Worm (Caenorhabditis elegans): ENCODE measurements around the gene F19H6.4.

The F19H6.4 gene

ce11 chrX:12393786-12394308 is 28.4 kb downstream of the F19H6.4 start, which contains the start of gene F17E5.2 (continued):
- no peak for TF ChIP-seq hlh-17 (GFP tag; optimal IDR thresholded peaks at IDR 0.05; ENCODE audit: borderline replicate concordance)
- peak; percentile 85 for TF ChIP-seq sup-37 (GFP tag; optimal IDR thresholded peaks at IDR 0.05)
- TF ChIP-seq dpl-1 (GFP tag; optimal IDR thresholded peaks at IDR 0.05), result peak; percentile 68 to 81 (median 78)
- no peak for TF ChIP-seq ceh-90 (tag; optimal IDR thresholded peaks at IDR 0.05)
- TF ChIP-seq irx-1 (tag; optimal IDR thresholded peaks at IDR 0.05), result peak; percentile 90
- TF ChIP-seq nhr-12 (tag; optimal IDR thresholded peaks at IDR 0.05), result no peak
- peak; percentile 91 for TF ChIP-seq egl-13 (tag; optimal IDR thresholded peaks at IDR 0.05)
- TF ChIP-seq lin-35 (GFP tag; optimal IDR thresholded peaks at IDR 0.05), result peak; percentile 84 to 92
- TF ChIP-seq nhr-84 (tag; optimal IDR thresholded peaks at IDR 0.05), result no peak
- TF ChIP-seq lin-39 (tag; optimal IDR thresholded peaks at IDR 0.05), result peak; percentile 83
- TF ChIP-seq mef-2 (tag; optimal IDR thresholded peaks at IDR 0.05), result peak; percentile 90
- TF ChIP-seq mab-9 (GFP tag; IDR thresholded peaks at IDR 0.05), result peak; percentile 65; the same call in 1 of the 2 replicates
- peak; percentile 92 to 94 for TF ChIP-seq lsy-2 (tag; optimal IDR thresholded peaks at IDR 0.05)
- peak; percentile 95 for TF ChIP-seq fkh-10 (GFP tag; optimal IDR thresholded peaks at IDR 0.05)
- TF ChIP-seq xbp-1 (tag; optimal IDR thresholded peaks at IDR 0.05), result peak; percentile 93
- no peak for TF ChIP-seq ama-1 (optimal IDR thresholded peaks at IDR 0.05)
- TF ChIP-seq mdl-1 (tag; optimal IDR thresholded peaks at IDR 0.05), result peak in 1 of 2 experiments; percentile 94
- no peak for TF ChIP-seq unc-30 (tag; optimal IDR thresholded peaks at IDR 0.05)
- peak; percentile 95 for TF ChIP-seq nhr-47 (tag; optimal IDR thresholded peaks at IDR 0.05)
- TF ChIP-seq snu-23 (GFP tag; optimal IDR thresholded peaks at IDR 0.05), result peak; percentile 98
- no peak for TF ChIP-seq fkh-4 (tag; optimal IDR thresholded peaks at IDR 0.05; ENCODE audit: borderline replicate concordance)
- TF ChIP-seq efl-1 (optimal IDR thresholded peaks at IDR 0.05), result peak; percentile 82 to 83
- TF ChIP-seq efl-1 (GFP tag; optimal IDR thresholded peaks at IDR 0.05 in 1 of 2), result peak; percentile 70 to 97
- TF ChIP-seq lin-14 (GFP tag; optimal IDR thresholded peaks at IDR 0.05), result peak; percentile 98
- peak; percentile 72 for TF ChIP-seq aha-1 (tag; optimal IDR thresholded peaks at IDR 0.05)
- no peak for TF ChIP-seq sptf-1 (tag; optimal IDR thresholded peaks at IDR 0.05)
- TF ChIP-seq rnt-1 (tag; optimal IDR thresholded peaks at IDR 0.05), result peak; percentile 96
- TF ChIP-seq nhr-76 (tag; optimal IDR thresholded peaks at IDR 0.05), result no peak
- peak; percentile 95 for TF ChIP-seq swsn-7 (tag; optimal IDR thresholded peaks at IDR 0.05)
- peak; percentile 77 for TF ChIP-seq lir-3 (tag; optimal IDR thresholded peaks at IDR 0.05; ENCODE audit: poor library complexity)
- TF ChIP-seq aly-2 (tag; optimal IDR thresholded peaks at IDR 0.05), result peak; percentile 72
- TF ChIP-seq pag-3 (tag; optimal IDR thresholded peaks at IDR 0.05; ENCODE audit: borderline replicate concordance, insufficient read depth), result no peak

- TF ChIP-seq fkh-8 (tag; optimal IDR thresholded peaks at IDR 0.05), result no peak
- TF ChIP-seq tlp-1 (tag; optimal IDR thresholded peaks at IDR 0.05), result no peak
- TF ChIP-seq lin-14 (GFP tag; optimal IDR thresholded peaks at IDR 0.05), result peak; percentile 67
- TF ChIP-seq fkh-4 (tag; optimal IDR thresholded peaks at IDR 0.05; ENCODE audit: borderline replicate concordance), result no peak
- TF ChIP-seq lin-39 (tag; optimal IDR thresholded peaks at IDR 0.05), result peak; percentile 4
- TF ChIP-seq efl-1 (optimal IDR thresholded peaks at IDR 0.05), result no peak
- TF ChIP-seq efl-1 (GFP tag; optimal IDR thresholded peaks at IDR 0.05 in 1 of 2), result peak in 1 of 2 experiments; percentile 46
- TF ChIP-seq mab-9 (GFP tag; IDR thresholded peaks at IDR 0.05), result peak; percentile 74
These were observed 39.2 kb downstream of the F19H6.4 start for ce11 chrX:12404729-12405128.

DNA sequence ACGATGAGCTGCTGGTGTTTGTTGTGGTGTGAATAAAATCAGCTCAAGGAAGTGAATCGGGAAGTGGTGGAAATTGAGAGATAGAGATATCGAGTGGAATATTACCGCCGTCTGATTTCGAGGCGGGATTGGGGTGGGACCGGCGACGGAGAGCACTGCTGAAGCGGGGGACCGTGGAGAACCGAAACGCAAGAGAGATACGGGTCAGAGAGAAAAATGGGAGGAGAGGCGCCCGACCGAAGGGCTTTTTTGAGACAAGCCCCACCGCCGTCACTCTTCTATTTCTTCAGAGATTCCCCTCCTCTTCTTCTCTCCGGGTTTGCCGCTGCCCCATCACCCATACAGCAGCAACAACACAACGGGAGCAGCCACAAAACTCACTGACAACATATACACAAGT is 40.5 kb downstream of the F19H6.4 start:
- no peak for TF ChIP-seq Y116A8C.19 (tag; optimal IDR thresholded peaks at IDR 0.05; ENCODE audit: borderline replicate concordance)
- no peak for TF ChIP-seq nhr-237 (tag; optimal IDR thresholded peaks at IDR 0.05)
- TF ChIP-seq efl-1 (optimal IDR thresholded peaks at IDR 0.05), result no peak
- peak in 1 of 2 experiments; percentile 30 for TF ChIP-seq efl-1 (GFP tag; optimal IDR thresholded peaks at IDR 0.05 in 1 of 2)
- TF ChIP-seq nhr-71 (tag; optimal IDR thresholded peaks at IDR 0.05), result peak; percentile 6
- TF ChIP-seq dpl-1 (GFP tag; optimal IDR thresholded peaks at IDR 0.05), result no peak
- no peak for TF ChIP-seq fkh-4 (tag; optimal IDR thresholded peaks at IDR 0.05; ENCODE audit: borderline replicate concordance)
- TF ChIP-seq hpl-2 (GFP tag; optimal IDR thresholded peaks at IDR 0.05), result no peak
- no peak for TF ChIP-seq dsc-1 (tag; optimal IDR thresholded peaks at IDR 0.05)
- peak; percentile 43 for TF ChIP-seq lin-14 (GFP tag; optimal IDR thresholded peaks at IDR 0.05)
